Fruit fly (Drosophila melanogaster): ENCODE measurements around the gene Acn.

The Acn gene

dm6 chr2L:19034213-19034929, 10.8 kb upstream of the Acn start, which contains the start of the genes mib2 and CG31800:
mib2 (plus strand) TSS chr2L:19034444.
CG31800 (minus strand) TSS chr2L:19034576.
- no peak for TF ChIP-seq OdsH (GFP tag; optimal IDR thresholded peaks at IDR 0.05)
- peak; percentile 36 for TF ChIP-seq fkh (GFP tag; optimal IDR thresholded peaks at IDR 0.05)
- TF ChIP-seq spab (GFP tag; optimal IDR thresholded peaks at IDR 0.05): no peak
- TF ChIP-seq Smox (GFP tag; optimal IDR thresholded peaks at IDR 0.05): no peak
- TF ChIP-seq CG10669 (GFP tag; optimal IDR thresholded peaks at IDR 0.05): no peak
- peak; percentile 3 for TF ChIP-seq acj6 (GFP tag; optimal IDR thresholded peaks at IDR 0.05)
- peak; percentile 52 for TF ChIP-seq Eip78C (GFP tag)
- TF ChIP-seq Sox102F (GFP tag; optimal IDR thresholded peaks at IDR 0.05): no peak
- TF ChIP-seq esn (GFP tag; optimal IDR thresholded peaks at IDR 0.05): peak; percentile 21
- no peak for TF ChIP-seq fd85E (GFP tag; optimal IDR thresholded peaks at IDR 0.05)
- no peak for TF ChIP-seq CG10631 (GFP tag; optimal IDR thresholded peaks at IDR 0.05)
- peak; percentile 13 for TF ChIP-seq CG6808 (GFP tag; optimal IDR thresholded peaks at IDR 0.05)
- TF ChIP-seq achi (GFP tag; optimal IDR thresholded peaks at IDR 0.05): peak; percentile 16
- TF ChIP-seq CG6276 (GFP tag; optimal IDR thresholded peaks at IDR 0.05): no peak
- no peak for TF ChIP-seq eg (GFP tag; IDR thresholded peaks at IDR 0.05)
- TF ChIP-seq dsx (GFP tag; optimal IDR thresholded peaks at IDR 0.05; ENCODE audit: poor library complexity, severe bottlenecking): peak; percentile 58
- peak; percentile 71 for TF ChIP-seq svp (GFP tag)
- no peak for TF ChIP-seq Eip93F (GFP tag; optimal IDR thresholded peaks at IDR 0.05)
- no peak for TF ChIP-seq CG8319 (GFP tag; optimal IDR thresholded peaks at IDR 0.05)

- TF ChIP-seq Eip93F (GFP tag; optimal IDR thresholded peaks at IDR 0.05) (peak; percentile 37), svp (GFP tag) (peak; percentile 90), Met (GFP tag; optimal IDR thresholded peaks at IDR 0.05) (no peak)
Measured at dm6 chr2L:19035013-19035412, 10.1 kb upstream of the Acn start.

dm6 chr2L:19036105-19036714, 8.9 kb upstream of the Acn start:
- TF ChIP-seq Met (GFP tag; optimal IDR thresholded peaks at IDR 0.05) (no peak), CG32006 (GFP tag; optimal IDR thresholded peaks at IDR 0.05) (peak; percentile 34), Lpt (GFP tag; optimal IDR thresholded peaks at IDR 0.05) (peak; percentile 51), Sox102F (GFP tag; optimal IDR thresholded peaks at IDR 0.05) (no peak), CG9139 (GFP tag; optimal IDR thresholded peaks at IDR 0.05) (no peak), Sox14 (GFP tag; optimal IDR thresholded peaks at IDR 0.05) (no peak), CG4318 (GFP tag; optimal IDR thresholded peaks at IDR 0.05) (no peak), esn (GFP tag; optimal IDR thresholded peaks at IDR 0.05) (peak; percentile 14), CG3032 (tag; optimal IDR thresholded peaks at IDR 0.05) (no peak), Eip93F (GFP tag; optimal IDR thresholded peaks at IDR 0.05) (no peak), ss (GFP tag; optimal IDR thresholded peaks at IDR 0.05) (peak in 1 of 2 experiments; percentile 7), CG6854 (GFP tag; optimal IDR thresholded peaks at IDR 0.05) (no peak), achi (GFP tag; optimal IDR thresholded peaks at IDR 0.05) (peak; percentile 8), CG6276 (GFP tag; optimal IDR thresholded peaks at IDR 0.05) (peak; percentile 1), Ets21C (GFP tag; optimal IDR thresholded peaks at IDR 0.05) (no peak), CG3919 (GFP tag; optimal IDR thresholded peaks at IDR 0.05) (peak; percentile 11), acj6 (GFP tag; optimal IDR thresholded peaks at IDR 0.05) (peak; percentile 10), svp (GFP tag) (peak; percentile 54), fd59A (GFP tag; optimal IDR thresholded peaks at IDR 0.05) (no peak), Hr38 (GFP tag; optimal IDR thresholded peaks at IDR 0.05) (no peak), CG8119 (GFP tag; IDR thresholded peaks at IDR 0.05) (no peak), CG11762 (GFP tag; optimal IDR thresholded peaks at IDR 0.05; ENCODE audit: insufficient read depth) (no peak), CG11902 (GFP tag; optimal IDR thresholded peaks at IDR 0.05) (no peak), Sox15 (GFP tag; optimal IDR thresholded peaks at IDR 0.05) (no peak), pdm3 (GFP tag; optimal IDR thresholded peaks at IDR 0.05) (peak; percentile 31), CG8632 (GFP tag; optimal IDR thresholded peaks at IDR 0.05) (peak; percentile 14), dsx (GFP tag; optimal IDR thresholded peaks at IDR 0.05; ENCODE audit: poor library complexity, severe bottlenecking) (no peak), CG1621 (tag; optimal IDR thresholded peaks at IDR 0.05) (peak; percentile 48), Eip78C (GFP tag) (peak; percentile 82), salr (GFP tag; optimal IDR thresholded peaks at IDR 0.05) (no peak), CG11294 (GFP tag; IDR thresholded peaks at IDR 0.05) (no peak), Hr39 (GFP tag; optimal IDR thresholded peaks at IDR 0.05) (no peak), vri (GFP tag; optimal IDR thresholded peaks at IDR 0.05) (no peak), fd85E (GFP tag; optimal IDR thresholded peaks at IDR 0.05) (no peak), fkh (GFP tag; optimal IDR thresholded peaks at IDR 0.05) (no peak), Gug (GFP tag; IDR thresholded peaks at IDR 0.05) (no peak)
